Fruit fly (Drosophila melanogaster): ENCODE results near the gene Es2.

Es2 gene

DNA sequence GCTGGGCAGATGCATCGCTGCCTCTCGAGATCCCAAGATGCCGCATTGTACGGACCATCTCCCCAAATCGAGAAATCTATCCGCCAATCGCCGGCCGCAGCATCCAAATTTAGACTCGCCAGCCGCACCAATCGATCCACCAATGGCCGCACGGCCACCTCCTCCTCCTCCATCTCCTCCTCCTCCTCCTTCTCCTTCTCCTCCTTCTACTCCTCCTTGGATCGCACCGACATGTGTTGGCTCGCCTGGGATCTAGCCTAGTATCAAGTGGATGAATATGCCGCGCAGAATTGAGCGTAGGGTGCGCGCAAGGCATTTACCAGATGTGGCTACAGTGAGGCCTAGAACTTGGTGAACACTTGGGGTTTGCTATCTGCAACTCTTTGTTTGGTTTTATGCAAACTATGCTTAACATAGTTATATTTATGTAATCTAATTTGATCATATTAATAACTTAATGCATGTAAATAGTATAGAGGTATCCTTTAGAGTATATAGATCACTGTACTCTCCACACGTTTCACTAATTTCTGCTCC lies 6.2 kb upstream of the Es2 start, which contains the start of gene org-1 (continued):
- TF ChIP-seq CG10366 (GFP tag; IDR thresholded peaks at IDR 0.05): peak; percentile 98
- TF ChIP-seq crol (GFP tag; IDR thresholded peaks at IDR 0.05): peak; percentile 91
- peak; percentile 84 for TF ChIP-seq nom (GFP tag; optimal IDR thresholded peaks at IDR 0.05)
- peak; percentile 93 for TF ChIP-seq CG17361 (GFP tag; IDR thresholded peaks at IDR 0.05)
- TF ChIP-seq CG10565 (GFP tag; optimal IDR thresholded peaks at IDR 0.05): peak; percentile 57
- TF ChIP-seq sim (GFP tag; IDR thresholded peaks at IDR 0.05): peak; percentile 97
- peak; percentile 88 for TF ChIP-seq CG8359 (GFP tag; optimal IDR thresholded peaks at IDR 0.05; ENCODE audit: borderline replicate concordance)
- no peak for TF ChIP-seq Trl (optimal IDR thresholded peaks at IDR 0.05)
- TF ChIP-seq Trl (GFP tag; optimal IDR thresholded peaks at IDR 0.05): peak; percentile 76
- peak; percentile 93 for TF ChIP-seq aop (GFP tag; IDR thresholded peaks at IDR 0.05)
- TF ChIP-seq CG8765 (GFP tag; IDR thresholded peaks at IDR 0.05): peak; percentile 96
- TF ChIP-seq CG9437 (GFP tag; optimal IDR thresholded peaks at IDR 0.05): peak; percentile 79
- TF ChIP-seq Fer1 (GFP tag; optimal IDR thresholded peaks at IDR 0.05): peak; percentile 87
- TF ChIP-seq CG1529 (GFP tag; optimal IDR thresholded peaks at IDR 0.05): peak; percentile 94
- peak; percentile 88 for TF ChIP-seq CG10431 (GFP tag; optimal IDR thresholded peaks at IDR 0.05)
- TF ChIP-seq ssp (GFP tag; IDR thresholded peaks at IDR 0.05): peak; percentile 93
- TF ChIP-seq CG34224 (GFP tag; IDR thresholded peaks at IDR 0.05; ENCODE audit: partially characterized antibody): no peak
- TF ChIP-seq MTF-1 (GFP tag; optimal IDR thresholded peaks at IDR 0.05; ENCODE audit: borderline replicate concordance): peak; percentile 91
- peak; percentile 60 for TF ChIP-seq crc (GFP tag; optimal IDR thresholded peaks at IDR 0.05)
- TF ChIP-seq slou (GFP tag; optimal IDR thresholded peaks at IDR 0.05): peak; percentile 79
- TF ChIP-seq CG7963 (GFP tag; IDR thresholded peaks at IDR 0.05; ENCODE audit: partially characterized antibody): no peak
- peak; percentile 88 for TF ChIP-seq CG12299 (tag; optimal IDR thresholded peaks at IDR 0.05)
- TF ChIP-seq Myb (GFP tag; optimal IDR thresholded peaks at IDR 0.05): peak; percentile 60
- peak; percentile 91 for TF ChIP-seq Hsf (GFP tag; optimal IDR thresholded peaks at IDR 0.05)
- peak; percentile 96 for TF ChIP-seq Chrac-16 (GFP tag; optimal IDR thresholded peaks at IDR 0.05)
- TF ChIP-seq dan (GFP tag; IDR thresholded peaks at IDR 0.05): peak; percentile 98
- TF ChIP-seq CG11093 (GFP tag; IDR thresholded peaks at IDR 0.05): peak; percentile 98
- peak; percentile 97 for TF ChIP-seq CG4730 (GFP tag; IDR thresholded peaks at IDR 0.05)
- TF ChIP-seq onecut (GFP tag; IDR thresholded peaks at IDR 0.05): peak; percentile 93
- peak; percentile 96 for TF ChIP-seq phol (tag; optimal IDR thresholded peaks at IDR 0.05)
- peak; percentile 95 for TF ChIP-seq Taf1 (GFP tag; IDR thresholded peaks at IDR 0.05)
- peak; percentile 92 for TF ChIP-seq cas (GFP tag; IDR thresholded peaks at IDR 0.05)
- TF ChIP-seq ab (GFP tag; optimal IDR thresholded peaks at IDR 0.05): peak; percentile 73
- TF ChIP-seq tin (GFP tag; optimal IDR thresholded peaks at IDR 0.05): peak; percentile 95
- TF ChIP-seq klu (GFP tag; IDR thresholded peaks at IDR 0.05): peak; percentile 94
- no peak for TF ChIP-seq h (optimal IDR thresholded peaks at IDR 0.05)
- peak; percentile 96 for TF ChIP-seq CG1602 (GFP tag; optimal IDR thresholded peaks at IDR 0.05)
- TF ChIP-seq mirr (GFP tag; optimal IDR thresholded peaks at IDR 0.05): peak; percentile 78
- TF ChIP-seq cad (GFP tag; optimal IDR thresholded peaks at IDR 0.05): no peak
- peak; percentile 96 for TF ChIP-seq CG14014 (GFP tag; IDR thresholded peaks at IDR 0.05)
- TF ChIP-seq Abd-B (GFP tag; optimal IDR thresholded peaks at IDR 0.05): peak; percentile 94
- TF ChIP-seq ara (GFP tag; IDR thresholded peaks at IDR 0.05): peak; percentile 99
- peak; percentile 96 for TF ChIP-seq CG9817 (tag; optimal IDR thresholded peaks at IDR 0.05)
- TF ChIP-seq Camta (GFP tag; optimal IDR thresholded peaks at IDR 0.05): peak; percentile 88
- peak; percentile 81 for TF ChIP-seq CG5180 (GFP tag; optimal IDR thresholded peaks at IDR 0.05)
- peak; percentile 80 for TF ChIP-seq Atf-2 (GFP tag; optimal IDR thresholded peaks at IDR 0.05)
- peak; percentile 65 for TF ChIP-seq disco-r (GFP tag; optimal IDR thresholded peaks at IDR 0.05)
- peak; percentile 92 for TF ChIP-seq pnt (GFP tag; optimal IDR thresholded peaks at IDR 0.05)
- peak; percentile 84 for TF ChIP-seq B-H2 (GFP tag; optimal IDR thresholded peaks at IDR 0.05)
- TF ChIP-seq wek (GFP tag; optimal IDR thresholded peaks at IDR 0.05): peak; percentile 74
- TF ChIP-seq scrt (GFP tag; optimal IDR thresholded peaks at IDR 0.05): peak; percentile 84
- peak; percentile 91 for TF ChIP-seq Atf6 (GFP tag; IDR thresholded peaks at IDR 0.05)
